Worm (Caenorhabditis elegans): ENCODE data around the gene ccdc-12.

- TF ChIP-seq unc-39 (tag; optimal IDR thresholded peaks at IDR 0.05) (no peak), lin-11 (tag; optimal IDR thresholded peaks at IDR 0.05) (no peak), snpc-4 (tag; optimal IDR thresholded peaks at IDR 0.05) (no peak), nhr-25 (tag; optimal IDR thresholded peaks at IDR 0.05) (no peak), mdl-1 (tag; optimal IDR thresholded peaks at IDR 0.05) (no peak), sma-3 (GFP tag; optimal IDR thresholded peaks at IDR 0.05) (no peak), ztf-11 (tag; optimal IDR thresholded peaks at IDR 0.05) (no peak), dmd-4 (tag; optimal IDR thresholded peaks at IDR 0.05) (no peak), elt-1 (tag; optimal IDR thresholded peaks at IDR 0.05) (no peak), lin-13 (GFP tag; optimal IDR thresholded peaks at IDR 0.05) (no peak), mab-5 (tag; optimal IDR thresholded peaks at IDR 0.05) (no peak), aly-2 (tag; optimal IDR thresholded peaks at IDR 0.05) (no peak)
Measured at ce11 chrIV:2530285-2530684, 35.3 kb upstream of the ccdc-12 start.

Data from whole organism, L2 larva.